Fruit fly (Drosophila melanogaster) whole organism, embryonic: ENCODE results near the gene JIL-1.

Experiments
- Atf-2 ChIP-seq: fragments of 200-800 bp; sonication (Bioruptor generic); optimal IDR thresholded peaks from 2 replicates; lab custom pipeline; 2016; ENCODE audit warnings: missing biosample characterization, missing genetic modification characterization
- Awh ChIP-seq: fragments of 200-800 bp; sonication (Bioruptor generic); IDR thresholded peaks from 2 replicates; pipeline ENCODE4, ENCODE4 v1.3.6; 2022; ENCODE audit warnings: missing biosample characterization, missing genetic modification characterization
- CG11695 ChIP-seq: fragments of 200-800 bp; sonication (Bioruptor generic); IDR thresholded peaks from 3 replicates; pipeline ENCODE4 v1.3.6; 2022; ENCODE audit warnings: missing biosample characterization, missing genetic modification characterization
- CG12219 ChIP-seq: fragments of 200-800 bp; sonication (Bioruptor generic); optimal IDR thresholded peaks from 3 replicates; lab custom pipeline; 2018; ENCODE audit warnings: missing biosample characterization, mild to moderate bottlenecking, missing genetic modification characterization
- CG13123 ChIP-seq: fragments of 200-800 bp; sonication (Bioruptor generic); optimal IDR thresholded peaks from 2 replicates; lab custom pipeline; 2016; ENCODE audit warnings: missing biosample characterization, missing genetic modification characterization
- CG13624 ChIP-seq: fragments of 200-800 bp; sonication (Bioruptor generic); optimal IDR thresholded peaks from 2 replicates; lab custom pipeline; 2016; ENCODE audit warnings: missing biosample characterization, missing genetic modification characterization
- CG14050 ChIP-seq: fragments of 200-800 bp; sonication (Bioruptor generic); IDR thresholded peaks from 3 replicates; pipeline ENCODE4 v1.3.6; 2022; ENCODE audit warnings: missing biosample characterization, missing genetic modification characterization
- CG14667 ChIP-seq: fragments of 200-800 bp; sonication (Bioruptor generic); IDR thresholded peaks from 2 replicates; pipeline ENCODE4 v1.3.6; 2022; ENCODE audit warnings: missing biosample characterization, missing genetic modification characterization
- CG17186 ChIP-seq: fragments of 200-800 bp; sonication (Bioruptor generic); optimal IDR thresholded peaks from 3 replicates; lab custom pipeline; 2017; ENCODE audit warnings: missing biosample characterization, missing genetic modification reagents, missing genetic modification characterization
- CG17912 ChIP-seq: fragments of 200-800 bp; sonication (Bioruptor generic); optimal IDR thresholded peaks from 2 replicates; lab custom pipeline; 2018; ENCODE audit warnings: missing biosample characterization, mild to moderate bottlenecking, missing genetic modification characterization
- CG18476 ChIP-seq: fragments of 200-800 bp; sonication (Bioruptor generic); optimal IDR thresholded peaks from 2 replicates; lab custom pipeline; 2016; ENCODE audit warnings: missing biosample characterization, mild to moderate bottlenecking, missing genetic modification characterization
- CG34224 ChIP-seq: fragments of 200-800 bp; sonication (Bioruptor generic); IDR thresholded peaks from 3 replicates; pipeline ENCODE4 v1.3.6; 2022; ENCODE audit warnings: missing biosample characterization, missing genetic modification characterization; ENCODE audit not compliant: partially characterized antibody
- CG34376 ChIP-seq: fragments of 200-800 bp; sonication (Bioruptor generic); optimal IDR thresholded peaks from 2 replicates; lab custom pipeline; 2018; ENCODE audit warnings: missing biosample characterization, mild to moderate bottlenecking, missing genetic modification characterization
- CG3838 ChIP-seq: fragments of 200-800 bp; sonication (Bioruptor generic); optimal IDR thresholded peaks from 3 replicates; lab custom pipeline; 2016; ENCODE audit warnings: missing biosample characterization, missing genetic modification characterization
- CG4360 ChIP-seq: fragments of 200-800 bp; sonication (Bioruptor generic); IDR thresholded peaks from 2 replicates; pipeline ENCODE4 v1.3.6; 2022; ENCODE audit warnings: missing biosample characterization, missing genetic modification characterization
- CG4820 ChIP-seq: fragments of 200-800 bp; sonication (Bioruptor generic); optimal IDR thresholded peaks from 3 replicates; lab custom pipeline; 2016; ENCODE audit warnings: missing biosample characterization, missing genetic modification characterization
- CG4854 ChIP-seq: fragments of 200-800 bp; sonication (Bioruptor generic); optimal IDR thresholded peaks from 2 replicates; lab custom pipeline; 2016; ENCODE audit warnings: missing biosample characterization, missing genetic modification characterization, inconsistent platforms
- CG5180 ChIP-seq: fragments of 200-800 bp; sonication (Bioruptor generic); optimal IDR thresholded peaks from 3 replicates; lab custom pipeline; 2017; ENCODE audit warnings: missing biosample characterization, missing genetic modification characterization, mild to moderate bottlenecking, moderate library complexity, missing genetic modification reagents
- CG6683 ChIP-seq: fragments of 200-800 bp; sonication (Bioruptor generic); optimal IDR thresholded peaks from 2 replicates; lab custom pipeline; 2017; ENCODE audit warnings: missing biosample characterization, mild to moderate bottlenecking, missing genetic modification characterization, missing genetic modification reagents
- CG7987 ChIP-seq: fragments of 200-800 bp; sonication (Bioruptor generic); optimal IDR thresholded peaks from 2 replicates; lab custom pipeline; 2018; ENCODE audit warnings: missing biosample characterization, mild to moderate bottlenecking, missing genetic modification characterization, moderate library complexity
- CG8089 ChIP-seq: fragments of 200-800 bp; sonication (Bioruptor generic); optimal IDR thresholded peaks from 3 replicates; lab custom pipeline; 2016; ENCODE audit warnings: missing biosample characterization, missing genetic modification characterization
- CG8290 ChIP-seq, 3 experiments: fragments of 200-800 bp; sonication (Bioruptor generic); optimal IDR thresholded peaks; 2 replicates each; lab custom pipeline; 2016 to 2019; ENCODE audit warnings: missing biosample characterization in 3 of 3, missing genetic modification characterization in 3 of 3, mild to moderate bottlenecking in 2 of 3, moderate library complexity in 1 of 3
- CG8478 ChIP-seq: fragments of >200 bp; optimal IDR thresholded peaks from 2 replicates; lab custom pipeline; 2018
- Camta ChIP-seq: fragments of 200-800 bp; sonication (Bioruptor generic); optimal IDR thresholded peaks from 2 replicates; lab custom pipeline; 2016; ENCODE audit warnings: missing biosample characterization, missing genetic modification characterization
- Dfd ChIP-seq, 2 experiments: fragments of >200 bp; optimal IDR thresholded peaks; 2 replicates each; lab custom pipeline; 2017; ENCODE audit warnings: missing biosample characterization in 2 of 2, missing genetic modification characterization in 2 of 2
- E2f2 ChIP-seq: fragments of 200-800 bp; sonication (Bioruptor generic); IDR thresholded peaks from 2 replicates; pipeline ENCODE4 v1.3.6; 2022; ENCODE audit warnings: missing biosample characterization, missing genetic modification characterization
- HHEX ChIP-seq: fragments of 200-800 bp; sonication (Bioruptor generic); optimal IDR thresholded peaks from 3 replicates; lab custom pipeline; 2017; ENCODE audit warnings: missing biosample characterization, mild to moderate bottlenecking, missing genetic modification characterization, missing genetic modification reagents
- Hmx ChIP-seq: fragments of 200-800 bp; sonication (Bioruptor generic); optimal IDR thresholded peaks from 2 replicates; lab custom pipeline; 2016; ENCODE audit warnings: missing biosample characterization, missing genetic modification characterization
- Hr39 ChIP-seq: fragments of >200 bp; optimal IDR thresholded peaks from 2 replicates; lab custom pipeline; 2017
- Lim3 ChIP-seq: fragments of 200-800 bp; sonication (Bioruptor generic); IDR thresholded peaks from 2 replicates; pipeline ENCODE4 v1.3.6; 2022; ENCODE audit warnings: missing biosample characterization, missing genetic modification characterization
- MTF-1 ChIP-seq: fragments of 200-800 bp; sonication (Bioruptor generic); optimal IDR thresholded peaks from 2 replicates; lab custom pipeline; 2018; ENCODE audit warnings: missing biosample characterization, mild to moderate bottlenecking, missing genetic modification characterization, borderline replicate concordance
- Mes4 ChIP-seq: fragments of 200-800 bp; sonication (Bioruptor generic); optimal IDR thresholded peaks from 2 replicates; lab custom pipeline; 2016; ENCODE audit warnings: missing biosample characterization, missing genetic modification characterization
- Mrtf ChIP-seq: fragments of 200-800 bp; sonication (Bioruptor generic); IDR thresholded peaks from 3 replicates; pipeline ENCODE4 v1.3.6; 2022; ENCODE audit warnings: missing biosample characterization, missing genetic modification characterization
- NC2β ChIP-seq: fragments of 200-800 bp; sonication (Bioruptor generic); optimal IDR thresholded peaks from 2 replicates; lab custom pipeline; 2016; ENCODE audit warnings: missing biosample characterization, missing genetic modification characterization
- NFAT ChIP-seq: fragments of 200-800 bp; sonication (Bioruptor generic); IDR thresholded peaks from 2 replicates; pipeline ENCODE4 v1.3.6; 2022; ENCODE audit warnings: missing biosample characterization, missing genetic modification characterization
- Oli ChIP-seq: fragments of 200-800 bp; sonication (Bioruptor generic); optimal IDR thresholded peaks from 2 replicates; lab custom pipeline; 2018; ENCODE audit warnings: missing biosample characterization, mild to moderate bottlenecking, missing genetic modification characterization, moderate library complexity
- Spps ChIP-seq: fragments of 200-800 bp; sonication (Bioruptor generic); optimal IDR thresholded peaks from 2 replicates; lab custom pipeline; 2018; ENCODE audit warnings: missing biosample characterization, mild to moderate bottlenecking, missing genetic modification characterization
- ap ChIP-seq: fragments of 200-800 bp; sonication (Bioruptor generic); IDR thresholded peaks from 2 replicates; pipeline ENCODE4 v1.3.6; 2022; ENCODE audit warnings: missing biosample characterization, missing genetic modification characterization
- ara ChIP-seq: fragments of 200-800 bp; sonication (Bioruptor generic); IDR thresholded peaks from 2 replicates; pipeline ENCODE4 v1.3.6; 2022; ENCODE audit warnings: missing biosample characterization, missing genetic modification characterization
- ase ChIP-seq: fragments of 200-800 bp; sonication (Bioruptor generic); IDR thresholded peaks from 3 replicates; pipeline ENCODE4 v1.3.6; 2022; ENCODE audit warnings: missing biosample characterization, missing genetic modification characterization
- bbx ChIP-seq: fragments of 200-800 bp; sonication (Bioruptor generic); IDR thresholded peaks from 2 replicates; pipeline ENCODE4 v1.3.6; 2022; ENCODE audit warnings: missing biosample characterization, missing genetic modification characterization; ENCODE audit not compliant: partially characterized antibody
- crc ChIP-seq: fragments of 200-800 bp; sonication (Bioruptor generic); optimal IDR thresholded peaks from 2 replicates; lab custom pipeline; 2016; ENCODE audit warnings: missing biosample characterization, missing genetic modification characterization
- jumu ChIP-seq: fragments of 200-800 bp; sonication (Bioruptor generic); optimal IDR thresholded peaks from 3 replicates; lab custom pipeline; 2016; ENCODE audit warnings: missing biosample characterization, missing genetic modification characterization
- kay ChIP-seq: fragments of 200-800 bp; sonication (Bioruptor generic); optimal IDR thresholded peaks from 2 replicates; lab custom pipeline; 2016; ENCODE audit warnings: missing biosample characterization, missing genetic modification characterization
- oc ChIP-seq: fragments of 200-800 bp; sonication (Bioruptor generic); optimal IDR thresholded peaks from 2 replicates; lab custom pipeline; 2018; ENCODE audit warnings: missing biosample characterization, mild to moderate bottlenecking, missing genetic modification characterization, moderate library complexity
- onecut ChIP-seq: fragments of 200-800 bp; sonication (Bioruptor generic); IDR thresholded peaks from 2 replicates; pipeline ENCODE4 v1.3.6; 2022; ENCODE audit warnings: missing biosample characterization, missing genetic modification characterization
- row ChIP-seq: fragments of 200-800 bp; sonication (Bioruptor generic); IDR thresholded peaks from 3 replicates; pipeline ENCODE4 v1.3.6; 2022; ENCODE audit warnings: missing biosample characterization, missing genetic modification characterization
- sd ChIP-seq: fragments of 200-800 bp; sonication (Bioruptor generic); optimal IDR thresholded peaks from 3 replicates; lab custom pipeline; 2018; ENCODE audit warnings: missing biosample characterization, mild to moderate bottlenecking, missing genetic modification characterization, moderate library complexity
- sens ChIP-seq: fragments of 200-800 bp; sonication (Bioruptor generic); peaks from one replicate; lab custom pipeline; 2016; ENCODE audit warnings: missing biosample characterization, missing genetic modification characterization
- slp2 ChIP-seq: fragments of 200-800 bp; sonication (Bioruptor generic); optimal IDR thresholded peaks from 2 replicates; lab custom pipeline; 2016; ENCODE audit warnings: missing biosample characterization, missing genetic modification characterization
- ssp ChIP-seq: fragments of 200-800 bp; sonication (Bioruptor generic); IDR thresholded peaks from 2 replicates; pipeline ENCODE4 v1.3.6; 2022; ENCODE audit warnings: missing biosample characterization, missing genetic modification characterization
- toy ChIP-seq: fragments of 200-800 bp; sonication (Bioruptor generic); IDR thresholded peaks from 2 replicates; pipeline ENCODE4 v1.3.6; 2022; ENCODE audit warnings: missing biosample characterization, missing genetic modification characterization

JIL-1 gene

dm6 chr3L:11064689-11065088 is 28.3 kb downstream of the JIL-1 start, which contains the start of the genes CG32075, CG45101 and SuUR (continued):
- TF ChIP-seq Hmx (peak; percentile 67), ase (GFP tag; lab: Robert Waterston, UW) (peak; percentile 86), CG5180 (GFP tag; lab: Kevin White, UChicago) (peak; percentile 59), HHEX (GFP tag; lab: Kevin White, UChicago) (peak; percentile 82), kay (GFP tag; lab: Kevin White, UChicago) (peak; percentile 78), bbx (GFP tag; lab: Robert Waterston, UW) (no peak), CG14667 (GFP tag; lab: Robert Waterston, UW) (peak; percentile 81), ara (GFP tag; lab: Robert Waterston, UW) (peak; percentile 83), CG4854 (GFP tag; lab: Kevin White, UChicago) (peak; percentile 84), E2f2 (peak; percentile 78), CG34224 (GFP tag; lab: Robert Waterston, UW) (no peak), Mrtf (GFP tag; lab: Robert Waterston, UW) (peak; percentile 70; the same call in 1 of the 3 replicates), CG6683 (peak; percentile 39), ap (GFP tag; lab: Robert Waterston, UW) (peak; percentile 83), Atf-2 (GFP tag; lab: Kevin White, UChicago) (peak; percentile 82), sd (tag; lab: Kevin White, UChicago) (peak; percentile 87), CG13624 (peak; percentile 93), oc (peak; percentile 57), CG17186 (GFP tag; lab: Kevin White, UChicago) (peak; percentile 55), CG34376 (GFP tag; lab: Kevin White, UChicago) (peak; percentile 80), ssp (GFP tag; lab: Robert Waterston, UW) (peak; percentile 83), CG3838 (GFP tag; lab: Kevin White, UChicago) (peak; percentile 81), CG8478 (no peak), Mes4 (GFP tag; lab: Kevin White, UChicago) (peak; percentile 75), sens (GFP tag; lab: Kevin White, UChicago) (peak; percentile 99), slp2 (GFP tag; lab: Kevin White, UChicago) (peak; percentile 85), CG8290 (GFP tag; optimal IDR thresholded peaks at IDR 0.05; lab: Kevin White, UChicago) (peak; percentile 79), CG8290 (tag; optimal IDR thresholded peaks at IDR 0.05; lab: Kevin White, UChicago) (peak; percentile 6 to 43), CG18476 (GFP tag; lab: Kevin White, UChicago) (peak; percentile 82), CG14050 (GFP tag; lab: Robert Waterston, UW) (peak; percentile 72; the same call in 2 of the 3 replicates), NC2β (GFP tag; lab: Kevin White, UChicago) (peak; percentile 86), crc (GFP tag; lab: Kevin White, UChicago) (peak; percentile 73), onecut (peak; percentile 34; the same call in 1 of the 2 replicates), CG7987 (peak; percentile 65), row (GFP tag; lab: Robert Waterston, UW) (peak; percentile 94), CG13123 (GFP tag; lab: Kevin White, UChicago) (peak; percentile 82), Dfd (GFP tag; optimal IDR thresholded peaks at IDR 0.05; lab: Kevin White, UChicago) (no peak), NFAT (no peak; the same call in 1 of the 2 replicates), CG8089 (GFP tag; lab: Kevin White, UChicago) (peak; percentile 75), CG17912 (peak; percentile 41), CG4820 (GFP tag; lab: Kevin White, UChicago) (peak; percentile 78), jumu (GFP tag; lab: Kevin White, UChicago) (peak; percentile 88), Oli (tag; lab: Kevin White, UChicago) (peak; percentile 82), CG11695 (GFP tag; lab: Robert Waterston, UW) (peak; percentile 78), toy (no peak), CG12219 (peak; percentile 57), Awh (GFP tag; lab: Robert Waterston, UW) (peak; percentile 71; the same call in 1 of the 2 replicates), Hr39 (no peak), Camta (GFP tag; lab: Kevin White, UChicago) (peak; percentile 89), MTF-1 (GFP tag; lab: Kevin White, UChicago) (no peak), Spps (tag; lab: Kevin White, UChicago) (peak; percentile 76), CG4360 (GFP tag; lab: Robert Waterston, UW) (peak; percentile 47; the same call in 1 of the 2 replicates), Lim3 (GFP tag; lab: Robert Waterston, UW) (no peak)
